Fruit fly (Drosophila melanogaster) whole organism, embryonic: ENCODE data around the gene BNIP3.

Experiments
- CG10147 ChIP-seq: fragments of 200-800 bp; sonication (Bioruptor generic); optimal IDR thresholded peaks from 2 replicates; lab custom pipeline; 2019; ENCODE audit warnings: missing biosample characterization, mild to moderate bottlenecking, missing genetic modification characterization, moderate library complexity
- CG12744 ChIP-seq: fragments of 200-800 bp; sonication (Bioruptor generic); optimal IDR thresholded peaks from 2 replicates; lab custom pipeline; 2016; ENCODE audit warnings: missing biosample characterization, missing genetic modification characterization
- CG13287 ChIP-seq: fragments of 200-800 bp; sonication (Bioruptor generic); IDR thresholded peaks from 2 replicates; pipeline ENCODE4 v1.3.6; 2022; ENCODE audit warnings: missing biosample characterization, missing genetic modification characterization; ENCODE audit not compliant: partially characterized antibody
- CG14667 ChIP-seq: fragments of 200-800 bp; sonication (Bioruptor generic); IDR thresholded peaks from 2 replicates; pipeline ENCODE4 v1.3.6; 2022; ENCODE audit warnings: missing biosample characterization, missing genetic modification characterization
- CG17361 ChIP-seq: fragments of 200-800 bp; sonication (Bioruptor generic); IDR thresholded peaks from 3 replicates; pipeline ENCODE4 v1.3.6; 2022; ENCODE audit warnings: missing biosample characterization, missing genetic modification characterization
- CG17568 ChIP-seq: fragments of 200-800 bp; sonication (Bioruptor generic); optimal IDR thresholded peaks from 2 replicates; lab custom pipeline; 2018; ENCODE audit warnings: missing biosample characterization, mild to moderate bottlenecking, missing genetic modification characterization, moderate library complexity
- CG17829 ChIP-seq: fragments of 200-800 bp; optimal IDR thresholded peaks from 2 replicates; lab custom pipeline; 2019; ENCODE audit warnings: missing biosample characterization, mild to moderate bottlenecking, missing genetic modification characterization, moderate library complexity
- CG17912 ChIP-seq: fragments of 200-800 bp; sonication (Bioruptor generic); optimal IDR thresholded peaks from 2 replicates; lab custom pipeline; 2018; ENCODE audit warnings: missing biosample characterization, mild to moderate bottlenecking, missing genetic modification characterization
- CG2678 ChIP-seq: fragments of 200-800 bp; sonication (Bioruptor generic); optimal IDR thresholded peaks from 3 replicates; lab custom pipeline; 2019; ENCODE audit warnings: missing biosample characterization, mild to moderate bottlenecking, missing genetic modification characterization, moderate library complexity
- CG33557 ChIP-seq: fragments of 200-800 bp; sonication (Bioruptor generic); optimal IDR thresholded peaks from 2 replicates; lab custom pipeline; 2019; ENCODE audit warnings: missing biosample characterization, mild to moderate bottlenecking, missing genetic modification characterization, moderate library complexity
- CG34376 ChIP-seq: fragments of 200-800 bp; sonication (Bioruptor generic); optimal IDR thresholded peaks from 2 replicates; lab custom pipeline; 2018; ENCODE audit warnings: missing biosample characterization, mild to moderate bottlenecking, missing genetic modification characterization
- CG4282 ChIP-seq: fragments of 200-800 bp; sonication (Bioruptor generic); optimal IDR thresholded peaks from 2 replicates; lab custom pipeline; 2016; ENCODE audit warnings: missing biosample characterization, missing genetic modification characterization
- CG4730 ChIP-seq: fragments of 200-800 bp; sonication (Bioruptor generic); IDR thresholded peaks from 2 replicates; pipeline ENCODE4 v1.3.6; 2022; ENCODE audit warnings: missing biosample characterization, missing genetic modification characterization
- CG6683 ChIP-seq: fragments of 200-800 bp; sonication (Bioruptor generic); optimal IDR thresholded peaks from 2 replicates; lab custom pipeline; 2017; ENCODE audit warnings: missing biosample characterization, mild to moderate bottlenecking, missing genetic modification characterization, missing genetic modification reagents
- CG6765 ChIP-seq: fragments of 200-800 bp; sonication (Bioruptor generic); optimal IDR thresholded peaks from 3 replicates; lab custom pipeline; 2017; ENCODE audit warnings: missing biosample characterization, mild to moderate bottlenecking, missing genetic modification characterization
- CG8388 ChIP-seq: fragments of 200-800 bp; sonication (Bioruptor generic); optimal IDR thresholded peaks from 2 replicates; lab custom pipeline; 2019; ENCODE audit warnings: missing biosample characterization, mild to moderate bottlenecking, missing genetic modification characterization, moderate library complexity
- CG9727 ChIP-seq: fragments of 200-800 bp; sonication (Bioruptor generic); optimal IDR thresholded peaks from 3 replicates; lab custom pipeline; 2017; ENCODE audit warnings: missing biosample characterization, mild to moderate bottlenecking, missing genetic modification characterization
- D19A ChIP-seq: fragments of 200-800 bp; optimal IDR thresholded peaks from 3 replicates; lab custom pipeline; 2019; ENCODE audit warnings: missing biosample characterization, mild to moderate bottlenecking, missing genetic modification characterization, moderate library complexity
- Dek ChIP-seq: fragments of 200-800 bp; sonication (Bioruptor generic); optimal IDR thresholded peaks from 3 replicates; lab custom pipeline; 2019; ENCODE audit warnings: missing biosample characterization, mild to moderate bottlenecking, missing genetic modification characterization, moderate library complexity
- Eip74EF ChIP-seq, 2 experiments: fragments of 200-800 bp in 1 of 2; fragments of >200 bp in 1 of 2; sonication (Bioruptor generic) in 1 of 2; optimal IDR thresholded peaks; 2 replicates each; lab custom pipeline; 2017 to 2019; ENCODE audit warnings: missing biosample characterization in 2 of 2, missing genetic modification characterization in 2 of 2, mild to moderate bottlenecking in 1 of 2, moderate library complexity in 1 of 2
- H2.0 ChIP-seq: fragments of 200-800 bp; sonication (Bioruptor generic); IDR thresholded peaks from 2 replicates; pipeline ENCODE4 v1.3.6; 2022; ENCODE audit warnings: missing biosample characterization, missing genetic modification characterization
- HmgD ChIP-seq: fragments of 200-800 bp; sonication (Bioruptor generic); optimal IDR thresholded peaks from 3 replicates; lab custom pipeline; 2016; ENCODE audit warnings: missing biosample characterization, missing genetic modification characterization
- Hr51 ChIP-seq, 2 experiments: fragments of 200-800 bp; sonication (Bioruptor generic); optimal IDR thresholded peaks; 2 replicates in 1 of 2; 3 replicates in 1 of 2; lab custom pipeline; 2016 to 2018; ENCODE audit warnings: missing biosample characterization in 2 of 2, missing genetic modification characterization in 2 of 2, mild to moderate bottlenecking in 1 of 2, moderate library complexity in 1 of 2
- Lhr ChIP-seq: fragments of 200-800 bp; sonication (Bioruptor generic); optimal IDR thresholded peaks from 3 replicates; lab custom pipeline; 2017; ENCODE audit warnings: mild to moderate bottlenecking, missing biosample characterization, missing genetic modification reagents, missing genetic modification characterization
- Max ChIP-seq: fragments of 200-800 bp; sonication (Bioruptor generic); optimal IDR thresholded peaks from 2 replicates; lab custom pipeline; 2016; ENCODE audit warnings: missing biosample characterization, mild to moderate bottlenecking, missing genetic modification characterization
- NC2β ChIP-seq: fragments of 200-800 bp; sonication (Bioruptor generic); optimal IDR thresholded peaks from 2 replicates; lab custom pipeline; 2016; ENCODE audit warnings: missing biosample characterization, missing genetic modification characterization
- Optix ChIP-seq: fragments of 200-800 bp; sonication (Bioruptor generic); IDR thresholded peaks from 3 replicates; pipeline ENCODE4 v1.3.6; 2022; ENCODE audit warnings: missing biosample characterization, missing genetic modification characterization
- Xbp1 ChIP-seq: fragments of 200-800 bp; sonication (Bioruptor generic); optimal IDR thresholded peaks from 3 replicates; lab custom pipeline; 2016; ENCODE audit warnings: missing biosample characterization, mild to moderate bottlenecking, missing genetic modification characterization
- cad ChIP-seq: fragments of >200 bp; optimal IDR thresholded peaks from 2 replicates; lab custom pipeline; 2017; ENCODE audit warnings: missing biosample characterization, missing genetic modification characterization
- chm ChIP-seq: fragments of 200-800 bp; sonication (Bioruptor generic); IDR thresholded peaks from 2 replicates; pipeline ENCODE4 v1.3.6; 2022; ENCODE audit warnings: missing biosample characterization, missing genetic modification characterization
- crp ChIP-seq, 2 experiments: fragments of 200-800 bp; sonication (Bioruptor generic); optimal IDR thresholded peaks; 2 replicates in 1 of 2; 3 replicates in 1 of 2; lab custom pipeline; 2017; ENCODE audit warnings: missing biosample characterization in 2 of 2, missing genetic modification characterization in 2 of 2, mild to moderate bottlenecking in 1 of 2, moderate library complexity in 1 of 2
- dpn ChIP-seq, 2 experiments: fragments of 200-800 bp; sonication (Bioruptor generic); optimal IDR thresholded peaks; 3 replicates each; lab custom pipeline; 2016; ENCODE audit warnings: missing biosample characterization in 2 of 2, missing genetic modification characterization in 2 of 2
- eyg ChIP-seq: fragments of 200-800 bp; sonication (Bioruptor generic); optimal IDR thresholded peaks from 3 replicates; lab custom pipeline; 2016; ENCODE audit warnings: missing biosample characterization, missing genetic modification characterization
- fd3F ChIP-seq: fragments of 200-800 bp; sonication (Bioruptor generic); optimal IDR thresholded peaks from 2 replicates; lab custom pipeline; 2018; ENCODE audit warnings: missing biosample characterization, mild to moderate bottlenecking, missing genetic modification characterization, moderate library complexity
- fru ChIP-seq: fragments of >200 bp; optimal IDR thresholded peaks from 2 replicates; lab custom pipeline; 2017
- hbn ChIP-seq: fragments of 200-800 bp; sonication (Bioruptor generic); IDR thresholded peaks from 2 replicates; pipeline ENCODE4 v1.3.6; 2022; ENCODE audit warnings: missing biosample characterization, missing genetic modification characterization; ENCODE audit not compliant: partially characterized antibody
- her ChIP-seq: fragments of 200-800 bp; sonication (Bioruptor generic); optimal IDR thresholded peaks from 2 replicates; lab custom pipeline; 2016; ENCODE audit warnings: missing biosample characterization, missing genetic modification characterization
- jumu ChIP-seq: fragments of 200-800 bp; sonication (Bioruptor generic); optimal IDR thresholded peaks from 3 replicates; lab custom pipeline; 2016; ENCODE audit warnings: missing biosample characterization, missing genetic modification characterization
- nerfin-1 ChIP-seq: fragments of 200-800 bp; sonication (Bioruptor generic); optimal IDR thresholded peaks from 3 replicates; lab custom pipeline; 2019; ENCODE audit warnings: missing biosample characterization, mild to moderate bottlenecking, missing genetic modification characterization, moderate library complexity
- pan ChIP-seq, 4 experiments: fragments of >200 bp in 3 of 4; fragments of 200-800 bp in 1 of 4; sonication (Bioruptor generic) in 1 of 4; optimal IDR thresholded peaks in 3 of 4; IDR thresholded peaks in 1 of 4; 2 replicates each; pipeline versions ENCODE4 v1.3.6 to Lab custom; 2017 to 2022; ENCODE audit warnings: missing biosample characterization in 2 of 4, missing genetic modification characterization in 2 of 4, mixed read lengths in 1 of 4
- pfk ChIP-seq: fragments of 200-800 bp; sonication (Bioruptor generic); optimal IDR thresholded peaks from 2 replicates; lab custom pipeline; 2018; ENCODE audit warnings: missing biosample characterization, mild to moderate bottlenecking, missing genetic modification characterization, moderate library complexity
- pita ChIP-seq: fragments of 200-800 bp; sonication (Bioruptor generic); optimal IDR thresholded peaks from 2 replicates; lab custom pipeline; 2017; ENCODE audit warnings: missing biosample characterization, mild to moderate bottlenecking, missing genetic modification characterization
- slou ChIP-seq: fragments of 200-800 bp; sonication (Bioruptor generic); optimal IDR thresholded peaks from 3 replicates; lab custom pipeline; 2016; ENCODE audit warnings: missing biosample characterization, missing genetic modification characterization
- stc ChIP-seq: fragments of 200-800 bp; sonication (Bioruptor generic); IDR thresholded peaks from 2 replicates; pipeline ENCODE4 v1.3.6; 2022; ENCODE audit warnings: missing biosample characterization, missing genetic modification characterization
- ttk ChIP-seq: fragments of 200-800 bp; sonication (Bioruptor generic); IDR thresholded peaks from 2 replicates; pipeline ENCODE4 v2.1.2; 2022; ENCODE audit warnings: missing biosample characterization, missing genetic modification characterization
- vnd ChIP-seq: fragments of 200-800 bp; sonication (Bioruptor generic); IDR thresholded peaks from 3 replicates; pipeline ENCODE4 v1.3.6; 2022; ENCODE audit warnings: missing biosample characterization, missing genetic modification characterization; ENCODE audit not compliant: partially characterized antibody
- vvl ChIP-seq: fragments of 200-800 bp; sonication (Bioruptor generic); IDR thresholded peaks from 2 replicates; pipeline ENCODE4 v1.3.6; 2022; ENCODE audit warnings: missing biosample characterization, missing genetic modification characterization

BNIP3 gene

DNA sequence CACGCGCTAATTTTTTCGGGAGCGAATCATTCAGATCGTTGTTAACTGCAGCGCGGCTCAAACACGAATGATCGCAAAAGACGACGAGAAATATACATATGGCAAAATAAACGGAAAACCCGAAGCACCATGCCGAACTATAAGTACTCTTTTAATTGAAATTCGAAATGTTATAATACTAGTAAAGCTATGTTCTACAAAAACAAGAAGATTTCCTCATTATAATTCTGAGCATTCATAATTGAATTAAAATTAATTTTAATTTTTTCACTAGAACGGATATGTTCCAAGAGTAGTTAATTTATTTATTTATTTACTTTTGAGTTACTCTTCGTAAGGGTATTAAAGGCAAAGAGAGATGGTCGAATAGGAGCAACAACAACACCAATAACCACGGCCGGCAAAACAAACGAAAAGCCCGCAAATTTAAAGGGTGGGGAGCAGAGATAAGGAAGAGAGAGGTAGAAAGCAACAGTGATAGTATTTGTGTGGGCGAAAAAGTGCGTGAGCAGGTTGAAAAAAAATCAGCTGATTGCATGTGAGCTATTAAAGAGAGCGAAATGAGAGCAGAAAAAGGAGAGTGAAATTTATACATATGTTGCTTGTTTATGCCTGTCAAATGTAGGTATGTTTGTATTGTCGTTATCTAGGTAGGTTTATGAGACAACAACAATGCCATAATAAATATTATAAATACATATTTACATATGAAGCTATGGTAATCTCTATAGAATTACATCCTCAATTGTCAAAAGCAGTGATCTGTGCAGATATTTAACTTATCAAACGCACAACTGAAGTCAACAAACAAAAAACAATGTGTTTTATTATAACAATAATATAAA is 25.6 kb downstream of the BNIP3 start (continued):
- TF ChIP-seq pfk (GFP tag; lab: Kevin White, UChicago) (peak; percentile 11), CG17829 (tag; lab: Kevin White, UChicago) (peak; percentile 70), slou (GFP tag; lab: Kevin White, UChicago) (no peak), Xbp1 (peak; percentile 67), pita (GFP tag; lab: Kevin White, UChicago) (no peak), CG13287 (peak; percentile 21; the same call in 1 of the 2 replicates), Eip74EF (GFP tag; optimal IDR thresholded peaks at IDR 0.05; lab: Kevin White, UChicago) (peak in 1 of 2 experiments; percentile 76), CG2678 (tag; lab: Kevin White, UChicago) (peak; percentile 85), CG33557 (GFP tag; lab: Kevin White, UChicago) (peak; percentile 30), fd3F (GFP tag; lab: Kevin White, UChicago) (peak; percentile 50), vnd (no peak), NC2β (no peak), H2.0 (peak; percentile 71), stc (GFP tag; lab: Robert Waterston, UW) (peak; percentile 84), hbn (GFP tag; lab: Robert Waterston, UW) (no peak), dpn (GFP tag; optimal IDR thresholded peaks at IDR 0.05; lab: Kevin White, UChicago) (peak; percentile 2 to 58), ttk (GFP tag; lab: Robert Waterston, UW) (peak; percentile 72; the same call in 1 of the 2 replicates), CG10147 (peak; percentile 76), her (peak; percentile 32), Optix (GFP tag; lab: Robert Waterston, UW) (no peak), pan (optimal IDR thresholded peaks at IDR 0.05; lab: Kevin White, UChicago) (no peak), pan (GFP tag; optimal IDR thresholded peaks at IDR 0.05 in 1 of 2, IDR thresholded peaks at IDR 0.05 in 1 of 2) (peak in 1 of 2 experiments; percentile 87), HmgD (GFP tag; lab: Kevin White, UChicago) (no peak), CG9727 (GFP tag; lab: Kevin White, UChicago) (peak; percentile 73), cad (GFP tag; lab: Kevin White, UChicago) (no peak), CG17912 (GFP tag; lab: Kevin White, UChicago) (no peak), jumu (no peak), CG17568 (peak; percentile 57), eyg (GFP tag; lab: Kevin White, UChicago) (peak; percentile 39), Lhr (no peak), Max (GFP tag; lab: Kevin White, UChicago) (peak; percentile 12), CG6683 (GFP tag; lab: Kevin White, UChicago) (peak; percentile 37), CG14667 (no peak; the same call in 1 of the 2 replicates), nerfin-1 (peak; percentile 15), Dek (tag; lab: Kevin White, UChicago) (peak; percentile 78), CG17361 (GFP tag; lab: Robert Waterston, UW) (peak; percentile 69), chm (GFP tag; lab: Robert Waterston, UW) (peak; percentile 38; the same call in 1 of the 2 replicates), CG6765 (GFP tag; lab: Kevin White, UChicago) (peak; percentile 42), fru (lab: Kevin White, UChicago) (no peak), CG8388 (peak; percentile 71), CG12744 (GFP tag; lab: Kevin White, UChicago) (no peak), vvl (GFP tag; lab: Robert Waterston, UW) (peak; percentile 90), CG4730 (peak; percentile 77; the same call in 1 of the 2 replicates), D19A (tag; lab: Kevin White, UChicago) (peak; percentile 99), CG34376 (GFP tag; lab: Kevin White, UChicago) (peak; percentile 10), CG4282 (GFP tag; lab: Kevin White, UChicago) (no peak), crp (GFP tag; optimal IDR thresholded peaks at IDR 0.05; lab: Kevin White, UChicago) (peak in 1 of 2 experiments; percentile 61), Hr51 (GFP tag; optimal IDR thresholded peaks at IDR 0.05; lab: Kevin White, UChicago) (peak; percentile 18 to 89)
